Fruit fly (Drosophila melanogaster): ENCODE measurements around the gene CG2162.
A peak's percentile ranks its signal among the peaks of the same experiment; 100 is the strongest.

CG2162 gene

dm6 chr3L:3035769-3036583 lies 980 bp downstream of the CG2162 start (continued):
- peak; percentile 83 for TF ChIP-seq zen (tag; optimal IDR thresholded peaks at IDR 0.05)
- TF ChIP-seq seq (GFP tag; IDR thresholded peaks at IDR 0.05) = peak; percentile 88
- TF ChIP-seq stwl (tag; optimal IDR thresholded peaks at IDR 0.05) = peak; percentile 26
- TF ChIP-seq Dip2 (GFP tag; IDR thresholded peaks at IDR 0.05) = no peak
- TF ChIP-seq gsb-n (tag; optimal IDR thresholded peaks at IDR 0.05) = peak; percentile 84
- TF ChIP-seq CG3995 (GFP tag; optimal IDR thresholded peaks at IDR 0.05) = peak; percentile 58
- peak; percentile 88 for TF ChIP-seq phol (tag; optimal IDR thresholded peaks at IDR 0.05)
- peak; percentile 51 for TF ChIP-seq CG17802 (tag; optimal IDR thresholded peaks at IDR 0.05)
- peak; percentile 77 for TF ChIP-seq twi (tag; optimal IDR thresholded peaks at IDR 0.05)
- TF ChIP-seq emc (GFP tag; optimal IDR thresholded peaks at IDR 0.05) = no peak
- peak; percentile 52; the same call in 1 of the 3 replicates for TF ChIP-seq B-H1 (GFP tag; IDR thresholded peaks at IDR 0.05)
- no peak for TF ChIP-seq CG11085 (GFP tag; IDR thresholded peaks at IDR 0.05)
- TF ChIP-seq ac (GFP tag; optimal IDR thresholded peaks at IDR 0.05) = peak; percentile 48
- TF ChIP-seq shn (GFP tag; optimal IDR thresholded peaks at IDR 0.05) = peak; percentile 55
- TF ChIP-seq Aef1 (GFP tag; IDR thresholded peaks at IDR 0.05) = peak; percentile 63
- TF ChIP-seq Scr (GFP tag; IDR thresholded peaks at IDR 0.05; ENCODE audit: partially characterized antibody) = no peak
- peak; percentile 41; the same call in 1 of the 3 replicates for TF ChIP-seq CG11093 (GFP tag; IDR thresholded peaks at IDR 0.05)
- TF ChIP-seq CG10209 (GFP tag; optimal IDR thresholded peaks at IDR 0.05) = peak; percentile 85
- peak; percentile 62; the same call in 1 of the 3 replicates for TF ChIP-seq CG3726 (GFP tag; IDR thresholded peaks at IDR 0.05)
- peak; percentile 63 for TF ChIP-seq CG30020 (tag; optimal IDR thresholded peaks at IDR 0.05)
- peak; percentile 58 for TF ChIP-seq eyg (GFP tag; optimal IDR thresholded peaks at IDR 0.05)
- no peak for TF ChIP-seq HmgD (GFP tag; optimal IDR thresholded peaks at IDR 0.05)
- no peak for TF ChIP-seq CG17912 (GFP tag; optimal IDR thresholded peaks at IDR 0.05)
- peak; percentile 89 for TF ChIP-seq CG11504 (tag; optimal IDR thresholded peaks at IDR 0.05)
- peak; percentile 47 for TF ChIP-seq CG11696 (GFP tag; IDR thresholded peaks at IDR 0.05)
- peak; percentile 50 for TF ChIP-seq CG14667 (GFP tag; IDR thresholded peaks at IDR 0.05)
- TF ChIP-seq MESR4 (GFP tag; optimal IDR thresholded peaks at IDR 0.05) = no peak
- TF ChIP-seq Hand (GFP tag; optimal IDR thresholded peaks at IDR 0.05) = peak; percentile 73
- no peak for TF ChIP-seq dati (GFP tag; IDR thresholded peaks at IDR 0.05)
- TF ChIP-seq croc (GFP tag; conservative IDR thresholded peaks at IDR 0.05) = peak; percentile 44; the same call in 2 of the 3 replicates
- no peak for TF ChIP-seq cad (GFP tag; optimal IDR thresholded peaks at IDR 0.05)
- peak; percentile 86 for TF ChIP-seq gro (GFP tag; optimal IDR thresholded peaks at IDR 0.05)
- TF ChIP-seq Jarid2 (GFP tag; optimal IDR thresholded peaks at IDR 0.05) = peak; percentile 68
- peak; percentile 59 for TF ChIP-seq zfh2 (GFP tag; optimal IDR thresholded peaks at IDR 0.05)
- peak; percentile 91 for TF ChIP-seq CG6813 (GFP tag; optimal IDR thresholded peaks at IDR 0.05)
- peak; percentile 43 for TF ChIP-seq Sry-δ (GFP tag; optimal IDR thresholded peaks at IDR 0.05)
- peak; percentile 76 for TF ChIP-seq CG9437 (GFP tag; optimal IDR thresholded peaks at IDR 0.05)
- TF ChIP-seq bsh (GFP tag; optimal IDR thresholded peaks at IDR 0.05) = peak; percentile 73 to 88
- peak; percentile 21 for TF ChIP-seq cg (GFP tag; optimal IDR thresholded peaks at IDR 0.05)
- TF ChIP-seq ham (GFP tag; IDR thresholded peaks at IDR 0.05) = no peak
- peak; percentile 80 for TF ChIP-seq CG18476 (GFP tag; optimal IDR thresholded peaks at IDR 0.05)
- TF ChIP-seq CG10267 (tag; optimal IDR thresholded peaks at IDR 0.05) = peak; percentile 88
- peak; percentile 84 for TF ChIP-seq Ssrp (tag; optimal IDR thresholded peaks at IDR 0.05)
- peak; percentile 73 to 98 for TF ChIP-seq Pdp1 (GFP tag; optimal IDR thresholded peaks at IDR 0.05)
- no peak for TF ChIP-seq abd-A (tag; optimal IDR thresholded peaks at IDR 0.05)
- peak; percentile 61; the same call in 1 of the 2 replicates for TF ChIP-seq CG10959 (GFP tag; IDR thresholded peaks at IDR 0.05)
- TF ChIP-seq CG8944 (GFP tag; optimal IDR thresholded peaks at IDR 0.05) = peak; percentile 33
- TF ChIP-seq Gug (GFP tag; IDR thresholded peaks at IDR 0.05) = peak; percentile 31; the same call in 1 of the 4 replicates
